Fruit fly (Drosophila melanogaster) whole organism, prepupa: ENCODE measurements around the gene Alms1b.
A peak's percentile ranks its signal among the peaks of the same experiment; 100 is the strongest.

Experiments
- CG10631 ChIP-seq: fragments of 200-800 bp; sonication (Bioruptor generic); optimal IDR thresholded peaks from 2 replicates; lab custom pipeline; 2016; ENCODE audit warnings: missing biosample characterization, missing genetic modification characterization
- CG10669 ChIP-seq: fragments of 200-800 bp; sonication (Bioruptor generic); optimal IDR thresholded peaks from 3 replicates; lab custom pipeline; 2018; ENCODE audit warnings: missing biosample characterization, mild to moderate bottlenecking, missing genetic modification characterization, moderate library complexity
- CG11902 ChIP-seq: fragments of 200-800 bp; sonication (Bioruptor generic); optimal IDR thresholded peaks from 3 replicates; lab custom pipeline; 2016; ENCODE audit warnings: missing biosample characterization, missing genetic modification characterization
- CG15336 ChIP-seq: fragments of 200-800 bp; sonication (Bioruptor generic); IDR thresholded peaks from 2 replicates; pipeline ENCODE4 v1.3.6; 2022; ENCODE audit warnings: missing biosample characterization, missing genetic modification characterization
- CG1621 ChIP-seq: fragments of 200-800 bp; sonication (Bioruptor generic); optimal IDR thresholded peaks from 3 replicates; lab custom pipeline; 2018; ENCODE audit warnings: missing biosample characterization, mild to moderate bottlenecking, missing genetic modification characterization
- CG3032 ChIP-seq: fragments of 200-800 bp; optimal IDR thresholded peaks from 2 replicates; lab custom pipeline; 2019; ENCODE audit warnings: missing biosample characterization, mild to moderate bottlenecking, missing genetic modification characterization, moderate library complexity
- CG31627 ChIP-seq: fragments of 200-800 bp; sonication (Bioruptor generic); optimal IDR thresholded peaks from 3 replicates; lab custom pipeline; 2016; ENCODE audit warnings: missing biosample characterization, missing genetic modification characterization
- CG32006 ChIP-seq: fragments of 200-800 bp; sonication (Bioruptor generic); optimal IDR thresholded peaks from 3 replicates; lab custom pipeline; 2017; ENCODE audit warnings: missing biosample characterization, mild to moderate bottlenecking, missing genetic modification characterization
- CG3919 ChIP-seq: fragments of 200-800 bp; sonication (Bioruptor generic); optimal IDR thresholded peaks from 3 replicates; lab custom pipeline; 2016; ENCODE audit warnings: missing biosample characterization, missing genetic modification characterization
- CG4318 ChIP-seq: fragments of 200-800 bp; sonication (Bioruptor generic); optimal IDR thresholded peaks from 3 replicates; lab custom pipeline; 2017; ENCODE audit warnings: missing biosample characterization, mild to moderate bottlenecking, missing genetic modification characterization
- CG6163 ChIP-seq: fragments of 200-800 bp; sonication (Bioruptor generic); IDR thresholded peaks from 3 replicates; pipeline ENCODE4 v1.3.6; 2022; ENCODE audit warnings: missing biosample characterization, missing genetic modification characterization
- CG6808 ChIP-seq: fragments of 200-800 bp; sonication (Bioruptor generic); optimal IDR thresholded peaks from 3 replicates; lab custom pipeline; 2017; ENCODE audit warnings: missing biosample characterization, missing genetic modification characterization, mild to moderate bottlenecking, moderate library complexity, missing genetic modification reagents
- CG8119 ChIP-seq: fragments of 200-800 bp; sonication (Bioruptor generic); IDR thresholded peaks from 3 replicates; pipeline ENCODE4 v1.3.6; 2022; ENCODE audit warnings: missing biosample characterization, missing genetic modification characterization
- CG8632 ChIP-seq: fragments of 200-800 bp; sonication (Bioruptor generic); optimal IDR thresholded peaks from 3 replicates; lab custom pipeline; 2016; ENCODE audit warnings: missing biosample characterization, missing genetic modification characterization
- CG9139 ChIP-seq: fragments of 200-800 bp; sonication (Bioruptor generic); optimal IDR thresholded peaks from 3 replicates; lab custom pipeline; 2017; ENCODE audit warnings: missing biosample characterization, mild to moderate bottlenecking, missing genetic modification characterization
- Eip78C ChIP-seq: fragments of 200-800 bp; sonication (Bioruptor generic); peaks from one replicate; lab custom pipeline; 2016; ENCODE audit warnings: missing biosample characterization, missing genetic modification characterization
- Hr4 ChIP-seq: fragments of 200-800 bp; sonication (Bioruptor generic); optimal IDR thresholded peaks from 3 replicates; lab custom pipeline; 2016; ENCODE audit warnings: missing biosample characterization, missing genetic modification characterization
- Lpt ChIP-seq: fragments of 200-800 bp; sonication (Bioruptor generic); optimal IDR thresholded peaks from 3 replicates; lab custom pipeline; 2016; ENCODE audit warnings: missing biosample characterization, missing genetic modification characterization
- Met ChIP-seq: fragments of 200-800 bp; sonication (Bioruptor generic); optimal IDR thresholded peaks from 3 replicates; lab custom pipeline; 2016; ENCODE audit warnings: missing biosample characterization, missing genetic modification characterization
- OdsH ChIP-seq: fragments of 200-800 bp; sonication (Bioruptor generic); optimal IDR thresholded peaks from 3 replicates; lab custom pipeline; 2016; ENCODE audit warnings: missing biosample characterization, missing genetic modification characterization
- Smox ChIP-seq: fragments of 200-800 bp; sonication (Bioruptor generic); optimal IDR thresholded peaks from 3 replicates; lab custom pipeline; 2016; ENCODE audit warnings: missing biosample characterization, missing genetic modification characterization
- Sox102F ChIP-seq: fragments of 200-800 bp; sonication (Bioruptor generic); optimal IDR thresholded peaks from 2 replicates; lab custom pipeline; 2016; ENCODE audit warnings: missing biosample characterization, mild to moderate bottlenecking, missing genetic modification characterization
- Sox14 ChIP-seq: fragments of 200-800 bp; sonication (Bioruptor generic); optimal IDR thresholded peaks from 3 replicates; lab custom pipeline; 2016; ENCODE audit warnings: missing biosample characterization, missing genetic modification characterization
- Sox15 ChIP-seq: fragments of 200-800 bp; sonication (Bioruptor generic); optimal IDR thresholded peaks from 3 replicates; lab custom pipeline; 2016; ENCODE audit warnings: missing biosample characterization, missing genetic modification characterization
- achi ChIP-seq: fragments of 200-800 bp; sonication (Bioruptor generic); optimal IDR thresholded peaks from 3 replicates; lab custom pipeline; 2016; ENCODE audit warnings: missing biosample characterization, missing genetic modification characterization
- acj6 ChIP-seq: fragments of 200-800 bp; sonication (Bioruptor generic); optimal IDR thresholded peaks from 3 replicates; lab custom pipeline; 2016; ENCODE audit warnings: missing biosample characterization, missing genetic modification characterization
- cyc ChIP-seq: fragments of 200-800 bp; sonication (Bioruptor generic); optimal IDR thresholded peaks from 3 replicates; lab custom pipeline; 2016; ENCODE audit warnings: missing biosample characterization, missing genetic modification characterization
- dac ChIP-seq: fragments of 200-800 bp; sonication (Bioruptor generic); optimal IDR thresholded peaks from 2 replicates; lab custom pipeline; 2017; ENCODE audit warnings: missing biosample characterization, mild to moderate bottlenecking, missing genetic modification characterization
- dsx ChIP-seq: fragments of 200-800 bp; optimal IDR thresholded peaks from 3 replicates; lab custom pipeline; 2019; ENCODE audit warnings: missing biosample characterization, mild to moderate bottlenecking, missing genetic modification characterization, moderate library complexity; ENCODE audit not compliant: poor library complexity, severe bottlenecking
- eg ChIP-seq: fragments of 200-800 bp; sonication (Bioruptor generic); IDR thresholded peaks from 3 replicates; pipeline ENCODE4 v1.3.6; 2022; ENCODE audit warnings: missing biosample characterization, missing genetic modification characterization
- esn ChIP-seq: fragments of 200-800 bp; sonication (Bioruptor generic); optimal IDR thresholded peaks from 2 replicates; lab custom pipeline; 2016; ENCODE audit warnings: missing biosample characterization, mild to moderate bottlenecking, missing genetic modification characterization, moderate library complexity
- fd59A ChIP-seq: fragments of 200-800 bp; sonication (Bioruptor generic); optimal IDR thresholded peaks from 2 replicates; lab custom pipeline; 2017; ENCODE audit warnings: missing biosample characterization, mild to moderate bottlenecking, missing genetic modification characterization, missing genetic modification reagents
- fkh ChIP-seq: fragments of 200-800 bp; sonication (Bioruptor generic); optimal IDR thresholded peaks from 3 replicates; lab custom pipeline; 2017; ENCODE audit warnings: missing biosample characterization, mild to moderate bottlenecking, missing genetic modification characterization, moderate library complexity
- lz ChIP-seq: fragments of 200-800 bp; sonication (Bioruptor generic); optimal IDR thresholded peaks from 3 replicates; lab custom pipeline; 2016; ENCODE audit warnings: missing biosample characterization, missing genetic modification characterization
- pdm3 ChIP-seq: fragments of 200-800 bp; sonication (Bioruptor generic); optimal IDR thresholded peaks from 3 replicates; lab custom pipeline; 2016; ENCODE audit warnings: missing biosample characterization, missing genetic modification characterization
- ss ChIP-seq, 2 experiments: fragments of 200-800 bp; sonication (Bioruptor generic); optimal IDR thresholded peaks; 2 replicates in 1 of 2; 3 replicates in 1 of 2; lab custom pipeline; 2017 to 2018; ENCODE audit warnings: mild to moderate bottlenecking in 2 of 2, missing biosample characterization in 2 of 2, missing genetic modification characterization in 2 of 2, moderate library complexity in 1 of 2
- svp ChIP-seq: fragments of 200-800 bp; sonication (Bioruptor generic); peaks from one replicate; lab custom pipeline; 2016; ENCODE audit warnings: missing biosample characterization, missing genetic modification characterization
- topi ChIP-seq: fragments of 200-800 bp; sonication (Bioruptor generic); optimal IDR thresholded peaks from 3 replicates; lab custom pipeline; 2016; ENCODE audit warnings: missing biosample characterization, missing genetic modification characterization
- vri ChIP-seq: fragments of 200-800 bp; sonication (Bioruptor generic); optimal IDR thresholded peaks from 3 replicates; lab custom pipeline; 2016; ENCODE audit warnings: missing biosample characterization, mild to moderate bottlenecking, missing genetic modification characterization

The Alms1b gene

DNA sequence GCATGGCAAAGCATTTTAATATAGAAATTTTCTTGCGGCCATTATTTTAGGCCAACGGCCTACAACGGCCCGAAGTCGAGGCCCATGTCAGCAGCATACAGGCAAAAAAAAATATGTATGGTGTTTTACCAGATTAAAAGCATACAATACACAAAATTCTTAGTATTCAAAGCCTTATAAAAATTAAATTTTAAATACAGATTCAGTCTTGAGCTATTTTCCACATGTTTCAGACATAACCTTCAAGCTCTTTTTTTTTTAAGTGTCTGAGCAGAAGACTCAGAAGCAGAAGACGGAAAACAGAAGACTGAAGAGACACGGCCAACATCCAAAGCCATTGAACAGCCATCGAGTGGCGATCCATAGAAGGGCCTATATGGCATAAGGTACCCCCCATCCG, 49.0 kb downstream of the Alms1b start:
- TF ChIP-seq Sox15: no peak
- no peak for TF ChIP-seq dsx
- peak; percentile 26 for TF ChIP-seq esn (GFP tag; lab: Kevin White, UChicago)
- TF ChIP-seq dac (GFP tag; lab: Kevin White, UChicago): no peak
- TF ChIP-seq fkh: no peak
- TF ChIP-seq lz (GFP tag; lab: Kevin White, UChicago): peak; percentile 3
- 0 out of 3 replicates have a peak, but pooled peaks have one; percentile 18 for TF ChIP-seq CG8119 (GFP tag; lab: Robert Waterston, UW)
- peak; percentile 24 for TF ChIP-seq topi
- peak; percentile 14 for TF ChIP-seq achi
- peak; percentile 23; the same call in 1 of the 2 replicates for TF ChIP-seq CG15336
- 0 out of 3 replicates have a peak, but pooled peaks have one; percentile 23 for TF ChIP-seq eg (GFP tag; lab: Robert Waterston, UW)
- no peak for TF ChIP-seq CG4318 (GFP tag; lab: Kevin White, UChicago)
- peak; percentile 3 for TF ChIP-seq cyc (GFP tag; lab: Kevin White, UChicago)
- TF ChIP-seq OdsH: peak; percentile 4
- TF ChIP-seq CG1621 (tag; lab: Kevin White, UChicago): no peak
- TF ChIP-seq svp (GFP tag; lab: Kevin White, UChicago): peak; percentile 43
- TF ChIP-seq CG10631: peak; percentile 29
- no peak for TF ChIP-seq pdm3 (GFP tag; lab: Kevin White, UChicago)
- peak; percentile 58 for TF ChIP-seq Eip78C (GFP tag; lab: Kevin White, UChicago)
- TF ChIP-seq ss (GFP tag; optimal IDR thresholded peaks at IDR 0.05; lab: Kevin White, UChicago): no peak
- TF ChIP-seq CG31627 (GFP tag; lab: Kevin White, UChicago): peak; percentile 3
- no peak for TF ChIP-seq Smox (GFP tag; lab: Kevin White, UChicago)
- TF ChIP-seq Lpt (GFP tag; lab: Kevin White, UChicago): no peak
- peak; percentile 24 for TF ChIP-seq Sox102F (GFP tag; lab: Kevin White, UChicago)
- no peak for TF ChIP-seq CG11902 (GFP tag; lab: Kevin White, UChicago)
- TF ChIP-seq CG6808 (GFP tag; lab: Kevin White, UChicago): no peak
- no peak for TF ChIP-seq CG10669
- TF ChIP-seq CG6163 (GFP tag; lab: Robert Waterston, UW): peak; percentile 54; the same call in 1 of the 3 replicates
- TF ChIP-seq Sox14: no peak
- no peak for TF ChIP-seq fd59A (GFP tag; lab: Kevin White, UChicago)
- peak; percentile 7 for TF ChIP-seq CG3919 (GFP tag; lab: Kevin White, UChicago)
- no peak for TF ChIP-seq CG3032
- no peak for TF ChIP-seq Hr4 (GFP tag; lab: Kevin White, UChicago)
- no peak for TF ChIP-seq vri (GFP tag; lab: Kevin White, UChicago)
- peak; percentile 36 for TF ChIP-seq Met
- no peak for TF ChIP-seq CG8632 (GFP tag; lab: Kevin White, UChicago)
- TF ChIP-seq CG32006 (GFP tag; lab: Kevin White, UChicago): peak; percentile 21
- no peak for TF ChIP-seq acj6 (GFP tag; lab: Kevin White, UChicago)
- no peak for TF ChIP-seq CG9139 (GFP tag; lab: Kevin White, UChicago)
